Worm (Caenorhabditis elegans): Measurements from ENCODE around the gene rcs-1.

Gene rcs-1

ce11 chrX:8859538-8859937, 31.2 kb upstream of the rcs-1 start:
- no peak for TF ChIP-seq tra-4 (tag; optimal IDR thresholded peaks at IDR 0.05)
- TF ChIP-seq flt-1 (GFP tag; IDR thresholded peaks at IDR 0.05), result no peak
- no peak for TF ChIP-seq hmbx-1 (tag; optimal IDR thresholded peaks at IDR 0.05)
- TF ChIP-seq aly-1 (tag; optimal IDR thresholded peaks at IDR 0.05), result no peak
- TF ChIP-seq ceh-13 (GFP tag; optimal IDR thresholded peaks at IDR 0.05), result no peak
- no peak for TF ChIP-seq B0310.2 (tag; optimal IDR thresholded peaks at IDR 0.05)
- no peak for TF ChIP-seq tbx-37 (GFP tag; conservative IDR thresholded peaks at IDR 0.05)
- no peak for TF ChIP-seq pes-1 (GFP tag; IDR thresholded peaks at IDR 0.05)
- TF ChIP-seq F13C5.2 (tag; optimal IDR thresholded peaks at IDR 0.05), result no peak
- TF ChIP-seq ets-7 (tag; optimal IDR thresholded peaks at IDR 0.05), result no peak
- TF ChIP-seq scrt-1 (GFP tag; IDR thresholded peaks at IDR 0.05), result no peak
- TF ChIP-seq sea-1 (GFP tag; conservative IDR thresholded peaks at IDR 0.05), result no peak
- TF ChIP-seq ceh-36 (tag; optimal IDR thresholded peaks at IDR 0.05), result no peak
- TF ChIP-seq tbx-11 (GFP tag; IDR thresholded peaks at IDR 0.05), result no peak
- no peak for TF ChIP-seq hmg-4 (GFP tag; optimal IDR thresholded peaks at IDR 0.05)
- no peak for TF ChIP-seq hnd-1 (tag; optimal IDR thresholded peaks at IDR 0.05)
- no peak for TF ChIP-seq ama-1 (optimal IDR thresholded peaks at IDR 0.05)

ce11 chrX:8857904-8858612, 29.7 kb upstream of the rcs-1 start, which contains the start of gene C06E2.5:
TSS of gene C06E2.5 (minus strand) at chrX:8857954.
- TF ChIP-seq ceh-13 (GFP tag; optimal IDR thresholded peaks at IDR 0.05) (no peak), ama-1 (optimal IDR thresholded peaks at IDR 0.05) (no peak), flt-1 (GFP tag; IDR thresholded peaks at IDR 0.05) (no peak), tbx-37 (GFP tag; conservative IDR thresholded peaks at IDR 0.05) (no peak), pes-1 (GFP tag; IDR thresholded peaks at IDR 0.05) (no peak), hmbx-1 (tag; optimal IDR thresholded peaks at IDR 0.05) (no peak)

ce11 chrX:8854409-8854808, 26.1 kb upstream of the rcs-1 start:
- TF ChIP-seq hnd-1 (tag; optimal IDR thresholded peaks at IDR 0.05) (no peak), F13C5.2 (tag; optimal IDR thresholded peaks at IDR 0.05) (no peak), tbx-37 (GFP tag; conservative IDR thresholded peaks at IDR 0.05) (no peak), tbx-11 (GFP tag; IDR thresholded peaks at IDR 0.05) (no peak), flt-1 (GFP tag; IDR thresholded peaks at IDR 0.05) (no peak), sea-1 (GFP tag; conservative IDR thresholded peaks at IDR 0.05) (no peak), aly-1 (tag; optimal IDR thresholded peaks at IDR 0.05) (no peak), scrt-1 (GFP tag; IDR thresholded peaks at IDR 0.05) (no peak), ets-7 (tag; optimal IDR thresholded peaks at IDR 0.05) (no peak), pes-1 (GFP tag; IDR thresholded peaks at IDR 0.05) (no peak), ceh-13 (GFP tag; optimal IDR thresholded peaks at IDR 0.05) (no peak), ama-1 (optimal IDR thresholded peaks at IDR 0.05) (no peak), hmbx-1 (tag; optimal IDR thresholded peaks at IDR 0.05) (no peak), B0310.2 (tag; optimal IDR thresholded peaks at IDR 0.05) (no peak), ceh-36 (tag; optimal IDR thresholded peaks at IDR 0.05) (no peak), hmg-4 (GFP tag; optimal IDR thresholded peaks at IDR 0.05) (no peak), tra-4 (tag; optimal IDR thresholded peaks at IDR 0.05) (no peak)

ce11 chrX:8853524-8853923, 25.2 kb upstream of the rcs-1 start, which contains the start of gene sprp-4:
TSS of gene sprp-4 (minus strand) at chrX:8853624.
- TF ChIP-seq ets-7 (tag; optimal IDR thresholded peaks at IDR 0.05) (no peak), ama-1 (optimal IDR thresholded peaks at IDR 0.05) (no peak), flt-1 (GFP tag; IDR thresholded peaks at IDR 0.05) (no peak), F13C5.2 (tag; optimal IDR thresholded peaks at IDR 0.05) (no peak), ceh-13 (GFP tag; optimal IDR thresholded peaks at IDR 0.05) (no peak), hmbx-1 (tag; optimal IDR thresholded peaks at IDR 0.05) (no peak), pes-1 (GFP tag; IDR thresholded peaks at IDR 0.05) (no peak), tbx-37 (GFP tag; conservative IDR thresholded peaks at IDR 0.05) (no peak), aly-1 (tag; optimal IDR thresholded peaks at IDR 0.05) (no peak), tra-4 (tag; optimal IDR thresholded peaks at IDR 0.05) (no peak), hnd-1 (tag; optimal IDR thresholded peaks at IDR 0.05) (no peak), tbx-11 (GFP tag; IDR thresholded peaks at IDR 0.05) (no peak), B0310.2 (tag; optimal IDR thresholded peaks at IDR 0.05) (no peak), sea-1 (GFP tag; conservative IDR thresholded peaks at IDR 0.05) (no peak), scrt-1 (GFP tag; IDR thresholded peaks at IDR 0.05) (no peak), ceh-36 (tag; optimal IDR thresholded peaks at IDR 0.05) (no peak), hmg-4 (GFP tag; optimal IDR thresholded peaks at IDR 0.05) (no peak)

ce11 chrX:8846447-8847237, 18.3 kb upstream of the rcs-1 start, which contains the start of gene C28G1.10:
TSS of gene C28G1.10 (plus strand) at chrX:8847122.
- TF ChIP-seq tbx-37 (GFP tag; conservative IDR thresholded peaks at IDR 0.05) (no peak), hnd-1 (tag; optimal IDR thresholded peaks at IDR 0.05) (no peak), ceh-36 (tag; optimal IDR thresholded peaks at IDR 0.05) (no peak), pes-1 (GFP tag; IDR thresholded peaks at IDR 0.05) (no peak), tbx-11 (GFP tag; IDR thresholded peaks at IDR 0.05) (no peak), flt-1 (GFP tag; IDR thresholded peaks at IDR 0.05) (no peak), sea-1 (GFP tag; conservative IDR thresholded peaks at IDR 0.05) (no peak), scrt-1 (GFP tag; IDR thresholded peaks at IDR 0.05) (no peak), tra-4 (tag; optimal IDR thresholded peaks at IDR 0.05) (no peak), aly-1 (tag; optimal IDR thresholded peaks at IDR 0.05) (no peak), ceh-13 (GFP tag; optimal IDR thresholded peaks at IDR 0.05) (no peak), ama-1 (optimal IDR thresholded peaks at IDR 0.05) (no peak), ets-7 (tag; optimal IDR thresholded peaks at IDR 0.05) (no peak), hmbx-1 (tag; optimal IDR thresholded peaks at IDR 0.05) (no peak)

- TF ChIP-seq tbx-37 (GFP tag; conservative IDR thresholded peaks at IDR 0.05) (no peak), F13C5.2 (tag; optimal IDR thresholded peaks at IDR 0.05) (no peak), ceh-13 (GFP tag; optimal IDR thresholded peaks at IDR 0.05) (no peak), aly-1 (tag; optimal IDR thresholded peaks at IDR 0.05) (no peak), hmbx-1 (tag; optimal IDR thresholded peaks at IDR 0.05) (no peak), sea-1 (GFP tag; conservative IDR thresholded peaks at IDR 0.05) (no peak)
Observed at ce11 chrX:8843988-8844387, 15.6 kb upstream of the rcs-1 start, which contains the start of gene ubc-23. TSS of gene ubc-23 (plus strand) at chrX:8844288.

All from whole organism, early embryonic.